Worm (Caenorhabditis elegans) whole organism, L4 larva: Measurements from ENCODE around the gene Y40A1A.2.

Source experiments
- F26F4.8 ChIP-seq: fragments of 200-800 bp; sonication (Bioruptor generic); conservative IDR thresholded peaks from 2 replicates; pipeline ENCODE4 v1.3.6; 2022; ENCODE audit warnings: missing genetic modification characterization, missing compliant biosample characterization
- aly-2 ChIP-seq: sonication (generic microtip); optimal IDR thresholded peaks from 2 replicates; lab custom pipeline; 2018; ENCODE audit warnings: missing biosample characterization, missing genetic modification characterization
- egl-27 ChIP-seq: sonication (generic microtip); optimal IDR thresholded peaks from 3 replicates; lab custom pipeline; 2017; ENCODE audit warnings: missing biosample characterization, missing genetic modification reagents, missing genetic modification characterization
- mdl-1 ChIP-seq, 2 experiments: fragments of 150-350 bp in 1 of 2; sonication (generic microtip) in 1 of 2; optimal IDR thresholded peaks; 2 replicates each; lab custom pipeline; 2014 to 2017; ENCODE audit warnings: missing biosample characterization in 2 of 2, missing genetic modification characterization in 2 of 2
- mep-1 ChIP-seq: fragments of 150-350 bp; sonication (generic microtip); optimal IDR thresholded peaks from 3 replicates; lab custom pipeline; 2014; ENCODE audit warnings: missing biosample characterization, missing genetic modification characterization
- nhr-111 ChIP-seq: fragments of 200-800 bp; sonication (Bioruptor generic); optimal IDR thresholded peaks from 2 replicates; lab custom pipeline; 2018; ENCODE audit warnings: mild to moderate bottlenecking, missing genetic modification characterization, missing compliant biosample characterization
- nhr-237 ChIP-seq: sonication (generic microtip); optimal IDR thresholded peaks from 2 replicates; lab custom pipeline; 2017; ENCODE audit warnings: missing biosample characterization, missing genetic modification characterization
- nhr-48 ChIP-seq: sonication (generic microtip); optimal IDR thresholded peaks from 2 replicates; lab custom pipeline; 2016; ENCODE audit warnings: mild to moderate bottlenecking, missing genetic modification characterization, missing compliant biosample characterization
- nhr-76 ChIP-seq: fragments of 150-350 bp; optimal IDR thresholded peaks from 2 replicates; lab custom pipeline; 2014; ENCODE audit warnings: missing biosample characterization, missing genetic modification characterization
- unc-130 ChIP-seq: sonication (generic microtip); optimal IDR thresholded peaks from 2 replicates; lab custom pipeline; 2016; ENCODE audit warnings: missing genetic modification reagents, missing genetic modification characterization, missing compliant biosample characterization
- unc-62 ChIP-seq, 3 experiments: fragments of 150-350 bp in 1 of 3; sonication (generic microtip); optimal IDR thresholded peaks in 2 of 3; peaks in 1 of 3; 1 replicate in 1 of 3; 2 replicates in 2 of 3; lab custom pipeline; 2014 to 2017; ENCODE audit warnings: missing biosample characterization in 3 of 3, missing genetic modification characterization in 3 of 3, missing genetic modification reagents in 3 of 3, missing genotype in 1 of 3

ce11 chrX:2013912-2014311, 23.4 kb downstream of the Y40A1A.2 start:
- TF ChIP-seq egl-27 (tag; lab: Kevin White, UChicago) (no peak), unc-130 (GFP tag; lab: Kevin White, UChicago) (no peak), nhr-48 (no peak), unc-62 (GFP tag; optimal IDR thresholded peaks at IDR 0.05 in 1 of 2; lab: Kevin White, UChicago) (no peak), unc-62 (tag; optimal IDR thresholded peaks at IDR 0.05; lab: Kevin White, UChicago) (no peak), nhr-76 (tag; lab: Kevin White, UChicago) (no peak), aly-2 (tag; lab: Kevin White, UChicago) (no peak), F26F4.8 (GFP tag; lab: Robert Waterston, UW) (no peak), mdl-1 (tag; optimal IDR thresholded peaks at IDR 0.05; lab: Kevin White, UChicago) (no peak), mep-1 (no peak), nhr-111 (no peak), nhr-237 (no peak)
